Worm (Caenorhabditis elegans) whole organism, midembryonic: Measurements from ENCODE around the gene F53B2.5.

Experiments
- klf-2 ChIP-seq: fragments of 200-800 bp; sonication (Bioruptor generic); conservative IDR thresholded peaks from 2 replicates; pipeline ENCODE4 v1.3.6; 2022; ENCODE audit warnings: missing genetic modification reagents, missing genetic modification characterization, missing compliant biosample characterization
- ztf-29 ChIP-seq: fragments of 200-800 bp; sonication (Bioruptor generic); IDR thresholded peaks from 2 replicates; pipeline ENCODE4 v1.3.6; 2022; ENCODE audit warnings: missing genetic modification reagents, missing genetic modification characterization, missing compliant biosample characterization

DNA sequence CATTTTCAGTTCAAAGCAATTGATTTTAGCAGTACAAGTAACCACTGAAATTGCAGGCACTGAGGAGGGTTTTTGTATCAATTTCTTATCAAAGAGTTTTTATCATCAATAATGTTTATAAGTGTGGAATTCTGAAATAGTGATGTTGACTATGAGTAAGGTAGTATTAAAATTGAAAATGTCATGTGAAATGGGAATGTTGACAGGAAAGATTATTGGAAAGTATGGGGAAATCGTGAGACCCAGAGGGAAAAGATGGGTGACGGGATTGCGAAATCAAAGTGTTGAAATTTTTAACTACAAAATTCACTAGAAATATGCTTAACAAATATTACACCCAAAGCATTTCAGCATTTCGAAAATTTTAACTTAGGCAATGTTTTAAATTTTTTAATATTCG lies 3.7 kb downstream of the F53B2.5 start, which contains the start of gene F53B2.8:
- no peak for TF ChIP-seq ztf-29 (GFP tag; lab: Robert Waterston, UW)
- TF ChIP-seq klf-2 (GFP tag; lab: Robert Waterston, UW), result no peak
